Worm (Caenorhabditis elegans): ENCODE data around the gene srh-92.

DNA sequence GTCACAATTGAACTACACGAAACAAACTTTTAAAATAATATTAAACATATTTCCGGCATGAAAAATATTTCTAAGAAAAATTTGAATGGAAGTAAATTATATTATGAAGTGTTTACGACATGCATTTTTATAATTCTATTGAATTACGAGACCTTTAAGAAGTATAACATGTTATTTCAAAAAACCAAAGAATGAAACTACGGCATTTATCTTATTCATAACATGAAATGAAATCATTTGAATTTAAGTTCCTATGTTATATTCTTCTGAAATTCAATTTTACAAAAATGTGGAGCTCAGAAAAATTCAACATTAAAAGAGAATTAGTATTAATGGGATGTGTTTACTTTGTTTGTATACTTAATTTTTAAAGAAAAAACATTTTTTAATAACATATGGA, 29.8 kb downstream of the srh-92 start, which contains the start of gene srw-71:
- TF ChIP-seq blmp-1 (tag; optimal IDR thresholded peaks at IDR 0.05) (no peak), tbx-2 (tag; optimal IDR thresholded peaks at IDR 0.05) (no peak), lsy-2 (tag; optimal IDR thresholded peaks at IDR 0.05) (no peak), ceh-8 (GFP tag; optimal IDR thresholded peaks at IDR 0.05) (no peak), efl-1 (optimal IDR thresholded peaks at IDR 0.05) (no peak), efl-1 (GFP tag; optimal IDR thresholded peaks at IDR 0.05 in 1 of 2) (no peak), ama-1 (optimal IDR thresholded peaks at IDR 0.05) (no peak), nhr-77 (tag; optimal IDR thresholded peaks at IDR 0.05) (no peak), unc-62 (GFP tag; optimal IDR thresholded peaks at IDR 0.05) (no peak), snpc-4 (tag; optimal IDR thresholded peaks at IDR 0.05) (no peak), lin-14 (GFP tag; optimal IDR thresholded peaks at IDR 0.05) (no peak)
